Worm (Caenorhabditis elegans) whole organism, mixed stage, embryonic: ENCODE results near the gene mat-3.

Experiments used
- M03D4.4 ChIP-seq: sonication (generic microtip); optimal IDR thresholded peaks from 2 replicates; lab custom pipeline; 2017; ENCODE audit warnings: mild to moderate bottlenecking, missing genetic modification characterization, missing compliant biosample characterization
- blmp-1 ChIP-seq: fragments of 150-350 bp; optimal IDR thresholded peaks from 2 replicates; lab custom pipeline; 2014; ENCODE audit warnings: missing biosample characterization, missing genetic modification characterization
- ceh-39 ChIP-seq: fragments of 150-350 bp; optimal IDR thresholded peaks from 2 replicates; lab custom pipeline; 2014; ENCODE audit warnings: missing biosample characterization, missing genetic modification characterization
- ceh-43 ChIP-seq: fragments of 200-800 bp; sonication (Bioruptor generic); optimal IDR thresholded peaks from 2 replicates; lab custom pipeline; 2018; ENCODE audit warnings: mild to moderate bottlenecking, missing genetic modification characterization, moderate library complexity, missing compliant biosample characterization
- ceh-83 ChIP-seq: fragments of 200-800 bp; sonication (Bioruptor generic); optimal IDR thresholded peaks from 2 replicates; lab custom pipeline; 2018; ENCODE audit warnings: mild to moderate bottlenecking, missing genetic modification characterization, missing compliant biosample characterization
- ces-1 ChIP-seq: fragments of 150-350 bp; optimal IDR thresholded peaks from 2 replicates; lab custom pipeline; 2014; ENCODE audit warnings: missing biosample characterization, missing genetic modification reagents, missing genetic modification characterization
- cnd-1 ChIP-seq: fragments of 200-800 bp; sonication (Bioruptor generic); optimal IDR thresholded peaks from 2 replicates; lab custom pipeline; 2018; ENCODE audit warnings: mild to moderate bottlenecking, missing genetic modification characterization, missing compliant biosample characterization
- drap-1 ChIP-seq: fragments of 200-800 bp; sonication (Bioruptor generic); optimal IDR thresholded peaks from 3 replicates; lab custom pipeline; 2018; ENCODE audit warnings: mild to moderate bottlenecking, missing genetic modification characterization, missing compliant biosample characterization
- elt-1 ChIP-seq: sonication (generic microtip); optimal IDR thresholded peaks from 2 replicates; lab custom pipeline; 2017; ENCODE audit warnings: missing genetic modification characterization, mild to moderate bottlenecking, missing compliant biosample characterization, antibody characterized with exemption, moderate library complexity, borderline replicate concordance; ENCODE audit not compliant: insufficient read depth
- elt-3 ChIP-seq: fragments of 150-350 bp; optimal IDR thresholded peaks from 2 replicates; lab custom pipeline; 2014; ENCODE audit warnings: missing biosample characterization, missing genetic modification characterization
- flh-1 ChIP-seq: fragments of 200-800 bp; sonication (Bioruptor generic); optimal IDR thresholded peaks from 2 replicates; lab custom pipeline; 2018; ENCODE audit warnings: mild to moderate bottlenecking, missing genetic modification characterization, moderate library complexity, missing compliant biosample characterization
- ham-2 ChIP-seq: fragments of 200-800 bp; sonication (Bioruptor generic); optimal IDR thresholded peaks from 2 replicates; lab custom pipeline; 2018; ENCODE audit warnings: mild to moderate bottlenecking, missing genetic modification characterization, missing compliant biosample characterization
- hlh-1 ChIP-seq: fragments of 150-350 bp; optimal IDR thresholded peaks from 2 replicates; lab custom pipeline; 2014; ENCODE audit warnings: missing biosample characterization, missing genetic modification reagents, missing genetic modification characterization
- lin-13 ChIP-seq: fragments of 150-350 bp; optimal IDR thresholded peaks from 2 replicates; lab custom pipeline; 2014; ENCODE audit warnings: missing biosample characterization, missing genetic modification characterization
- lin-32 ChIP-seq: fragments of 200-800 bp; sonication (Bioruptor generic); optimal IDR thresholded peaks from 2 replicates; lab custom pipeline; 2018; ENCODE audit warnings: mild to moderate bottlenecking, missing genetic modification characterization, missing compliant biosample characterization
- lsy-2 ChIP-seq: fragments of 150-350 bp; optimal IDR thresholded peaks from 2 replicates; lab custom pipeline; 2014; ENCODE audit warnings: missing biosample characterization, missing genetic modification characterization
- mab-5 ChIP-seq: fragments of 150-350 bp; optimal IDR thresholded peaks from 2 replicates; lab custom pipeline; 2014; ENCODE audit warnings: missing biosample characterization, missing genetic modification characterization
- mep-1 ChIP-seq: fragments of 150-350 bp; optimal IDR thresholded peaks from 2 replicates; lab custom pipeline; 2017; ENCODE audit warnings: missing biosample characterization, missing genetic modification reagents, missing genetic modification characterization, inconsistent platforms
- mls-2 ChIP-seq: sonication (generic microtip); optimal IDR thresholded peaks from 2 replicates; lab custom pipeline; 2016; ENCODE audit warnings: mild to moderate bottlenecking, missing genetic modification characterization, moderate library complexity, missing compliant biosample characterization
- nhr-12 ChIP-seq: fragments of 150-350 bp; optimal IDR thresholded peaks from 2 replicates; lab custom pipeline; 2014; ENCODE audit warnings: missing biosample characterization, missing genetic modification characterization
- nhr-2 ChIP-seq: fragments of 150-350 bp; optimal IDR thresholded peaks from 2 replicates; lab custom pipeline; 2014; ENCODE audit warnings: missing biosample characterization, missing genetic modification characterization
- nhr-237 ChIP-seq: fragments of 150-350 bp; optimal IDR thresholded peaks from 2 replicates; lab custom pipeline; 2014; ENCODE audit warnings: missing biosample characterization, missing genetic modification characterization
- nhr-28 ChIP-seq: fragments of 150-350 bp; optimal IDR thresholded peaks from 2 replicates; lab custom pipeline; 2014; ENCODE audit warnings: missing biosample characterization, missing genetic modification characterization
- nhr-76 ChIP-seq: sonication (generic microtip); optimal IDR thresholded peaks from 2 replicates; lab custom pipeline; 2017; ENCODE audit warnings: missing biosample characterization, missing genetic modification characterization
- pha-4 ChIP-seq: fragments of 150-350 bp; optimal IDR thresholded peaks from 2 replicates; lab custom pipeline; 2018; ENCODE audit warnings: missing biosample characterization, missing genetic modification reagents, missing genetic modification characterization
- snpc-4 ChIP-seq: fragments of 150-350 bp; optimal IDR thresholded peaks from 2 replicates; lab custom pipeline; 2014; ENCODE audit warnings: missing biosample characterization, missing genetic modification characterization
- sptf-1 ChIP-seq: sonication (generic microtip); optimal IDR thresholded peaks from 2 replicates; lab custom pipeline; 2017; ENCODE audit warnings: mild to moderate bottlenecking, missing genetic modification characterization, moderate library complexity, missing compliant biosample characterization
- tbx-8 ChIP-seq: fragments of 200-800 bp; sonication (Bioruptor generic); optimal IDR thresholded peaks from 2 replicates; lab custom pipeline; 2018; ENCODE audit warnings: mild to moderate bottlenecking, missing genetic modification characterization, moderate library complexity, missing compliant biosample characterization
- unc-120 ChIP-seq: sonication (generic microtip); optimal IDR thresholded peaks from 2 replicates; lab custom pipeline; 2017; ENCODE audit warnings: missing genetic modification characterization, missing compliant biosample characterization; ENCODE audit not compliant: poor library complexity, severe bottlenecking
- unc-39 ChIP-seq: fragments of 150-350 bp; optimal IDR thresholded peaks from 2 replicates; lab custom pipeline; 2014; ENCODE audit warnings: missing biosample characterization, missing genetic modification characterization
- unc-62 ChIP-seq: fragments of 150-350 bp; optimal IDR thresholded peaks from 2 replicates; lab custom pipeline; 2014; ENCODE audit warnings: missing biosample characterization, missing genetic modification reagents, missing genetic modification characterization
- zip-8 ChIP-seq: fragments of 150-350 bp; optimal IDR thresholded peaks from 2 replicates; lab custom pipeline; 2014; ENCODE audit warnings: missing biosample characterization, missing genetic modification characterization
- ztf-11 ChIP-seq: fragments of 150-350 bp; optimal IDR thresholded peaks from 2 replicates; lab custom pipeline; 2014; ENCODE audit warnings: missing biosample characterization, missing genetic modification characterization

The mat-3 gene

DNA sequence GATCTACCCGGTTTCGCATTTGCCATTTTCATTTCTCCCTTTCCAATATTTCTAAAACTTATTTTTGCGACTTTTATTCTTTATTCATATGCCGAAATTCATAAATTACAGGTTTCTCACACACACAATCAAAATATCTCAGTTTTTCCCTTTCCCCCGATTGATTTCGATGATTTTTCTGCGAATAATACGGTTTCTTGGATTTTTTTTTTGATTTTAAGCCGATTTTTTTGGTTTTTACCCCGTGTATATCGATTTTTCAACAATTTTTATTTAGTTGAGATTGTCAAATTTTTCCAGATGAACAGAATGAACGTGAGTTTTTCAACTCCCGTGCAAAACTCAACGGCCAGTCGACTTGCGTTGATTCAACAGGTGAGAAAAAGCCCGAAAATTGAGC, at the start of gene mat-3:
Gene mat-3, plus strand, starts transcription at position 301 of the 400 bp plus-strand sequence.
- no peak for TF ChIP-seq nhr-237 (tag; lab: Kevin White, UChicago)
- TF ChIP-seq unc-39 (tag; lab: Kevin White, UChicago), result no peak
- TF ChIP-seq ztf-11 (tag; lab: Kevin White, UChicago), result no peak
- no peak for TF ChIP-seq cnd-1 (tag; lab: Kevin White, UChicago)
- no peak for TF ChIP-seq nhr-28 (tag; lab: Kevin White, UChicago)
- TF ChIP-seq drap-1 (GFP tag; lab: Kevin White, UChicago), result no peak
- no peak for TF ChIP-seq M03D4.4
- no peak for TF ChIP-seq lin-32 (GFP tag; lab: Kevin White, UChicago)
- TF ChIP-seq ham-2 (GFP tag; lab: Kevin White, UChicago), result no peak
- no peak for TF ChIP-seq pha-4 (tag; lab: Kevin White, UChicago)
- no peak for TF ChIP-seq unc-120 (tag; lab: Kevin White, UChicago)
- TF ChIP-seq flh-1 (GFP tag; lab: Kevin White, UChicago), result no peak
- TF ChIP-seq lsy-2 (tag; lab: Kevin White, UChicago), result no peak
- no peak for TF ChIP-seq tbx-8 (GFP tag; lab: Kevin White, UChicago)
- TF ChIP-seq ceh-39, result no peak
- no peak for TF ChIP-seq sptf-1 (tag; lab: Kevin White, UChicago)
- no peak for TF ChIP-seq elt-3
- TF ChIP-seq lin-13 (tag; lab: Kevin White, UChicago), result no peak
- TF ChIP-seq hlh-1 (tag; lab: Kevin White, UChicago), result no peak
- TF ChIP-seq, all 35 proteins: peak for 0

ce11 chrIII:429038-429437, 46.2 kb upstream of the mat-3 start, which contains the start of gene cec-8:
Gene cec-8 (plus strand): TSS chrIII:429338.
- TF ChIP-seq hlh-1 (tag; lab: Kevin White, UChicago) (no peak), mls-2 (no peak), ceh-39 (no peak), tbx-8 (GFP tag; lab: Kevin White, UChicago) (no peak), nhr-76 (tag; lab: Kevin White, UChicago) (no peak), nhr-2 (no peak), sptf-1 (tag; lab: Kevin White, UChicago) (no peak), unc-62 (GFP tag; lab: Kevin White, UChicago) (no peak), nhr-28 (tag; lab: Kevin White, UChicago) (no peak), drap-1 (GFP tag; lab: Kevin White, UChicago) (no peak), unc-39 (tag; lab: Kevin White, UChicago) (no peak), mab-5 (tag; lab: Kevin White, UChicago) (no peak), nhr-237 (tag; lab: Kevin White, UChicago) (no peak), M03D4.4 (no peak), cnd-1 (tag; lab: Kevin White, UChicago) (no peak)

- TF ChIP-seq unc-120 (tag; lab: Kevin White, UChicago) (peak; percentile 49), pha-4 (tag; lab: Kevin White, UChicago) (peak; percentile 23), ham-2 (GFP tag; lab: Kevin White, UChicago) (peak; percentile 74), M03D4.4 (peak; percentile 47), lsy-2 (tag; lab: Kevin White, UChicago) (peak; percentile 35), unc-62 (GFP tag; lab: Kevin White, UChicago) (no peak), zip-8 (no peak), mep-1 (tag; lab: Kevin White, UChicago) (no peak), sptf-1 (tag; lab: Kevin White, UChicago) (peak; percentile 68), snpc-4 (tag; lab: Kevin White, UChicago) (no peak), elt-1 (tag; lab: Kevin White, UChicago) (peak; percentile 23), nhr-237 (tag; lab: Kevin White, UChicago) (peak; percentile 30), cnd-1 (tag; lab: Kevin White, UChicago) (peak; percentile 28), elt-3 (no peak), ceh-43 (GFP tag; lab: Kevin White, UChicago) (no peak), ceh-83 (peak; percentile 54), drap-1 (GFP tag; lab: Kevin White, UChicago) (peak; percentile 43), mab-5 (tag; lab: Kevin White, UChicago) (no peak), nhr-12 (tag; lab: Kevin White, UChicago) (no peak), ztf-11 (tag; lab: Kevin White, UChicago) (peak; percentile 16), ces-1 (GFP tag; lab: Kevin White, UChicago) (peak; percentile 38), ceh-39 (no peak), unc-39 (tag; lab: Kevin White, UChicago) (no peak), lin-13 (tag; lab: Kevin White, UChicago) (peak; percentile 36), nhr-28 (tag; lab: Kevin White, UChicago) (no peak), hlh-1 (tag; lab: Kevin White, UChicago) (no peak), mls-2 (peak; percentile 52), blmp-1 (tag; lab: Kevin White, UChicago) (no peak)
These were observed 42.3 kb upstream of the mat-3 start for ce11 chrIII:432988-433387.
